Fruit fly (Drosophila melanogaster): ENCODE data around the gene Trpgamma.
A peak's percentile ranks its signal among the peaks of the same experiment; 100 is the strongest.

dm6 chr2L:16684908-16685611, 8.6 kb upstream of the Trpgamma start:
- TF ChIP-seq Mnt (GFP tag; optimal IDR thresholded peaks at IDR 0.05): no peak
- TF ChIP-seq tj (GFP tag; optimal IDR thresholded peaks at IDR 0.05): peak; percentile 2
- no peak for TF ChIP-seq CG1620 (GFP tag; optimal IDR thresholded peaks at IDR 0.05)
- no peak for TF ChIP-seq Hr96 (GFP tag; optimal IDR thresholded peaks at IDR 0.05)
- TF ChIP-seq CG12768 (GFP tag; optimal IDR thresholded peaks at IDR 0.05): no peak
- TF ChIP-seq Crg-1 (GFP tag; optimal IDR thresholded peaks at IDR 0.05): no peak
- peak; percentile 38 for TF ChIP-seq bab1 (GFP tag; optimal IDR thresholded peaks at IDR 0.05)
- no peak for TF ChIP-seq ovo (GFP tag; optimal IDR thresholded peaks at IDR 0.05)
